Fruit fly (Drosophila melanogaster): ENCODE results near the gene Mip.
A peak's percentile ranks its signal among the peaks of the same experiment; 100 is the strongest.

The Mip gene

dm6 chr3L:17386612-17387382 lies 37.3 kb upstream of the Mip start:
- TF ChIP-seq CG32121 (GFP tag; IDR thresholded peaks at IDR 0.05), result no peak
- no peak for TF ChIP-seq Pif1B (GFP tag; optimal IDR thresholded peaks at IDR 0.05)
- no peak for TF ChIP-seq CG13204 (GFP tag; optimal IDR thresholded peaks at IDR 0.05)
- TF ChIP-seq CG14655 (GFP tag; optimal IDR thresholded peaks at IDR 0.05), result no peak
- no peak for TF ChIP-seq CG4496 (GFP tag; IDR thresholded peaks at IDR 0.05)
- TF ChIP-seq CG8159 (tag; optimal IDR thresholded peaks at IDR 0.05), result no peak
- TF ChIP-seq Pif1A (GFP tag; optimal IDR thresholded peaks at IDR 0.05), result no peak
- TF ChIP-seq CG12605 (GFP tag; IDR thresholded peaks at IDR 0.05), result no peak
- TF ChIP-seq CG9948 (tag; optimal IDR thresholded peaks at IDR 0.05), result no peak
- TF ChIP-seq Ets98B (GFP tag; IDR thresholded peaks at IDR 0.05), result no peak
- TF ChIP-seq D1 (tag; optimal IDR thresholded peaks at IDR 0.05), result no peak
- TF ChIP-seq gl (tag; optimal IDR thresholded peaks at IDR 0.05), result no peak
- no peak for TF ChIP-seq Snoo (tag; optimal IDR thresholded peaks at IDR 0.05)
- no peak for TF ChIP-seq CG17806 (tag; optimal IDR thresholded peaks at IDR 0.05)
- no peak for TF ChIP-seq CG15710 (tag; optimal IDR thresholded peaks at IDR 0.05)
- TF ChIP-seq rn (GFP tag; IDR thresholded peaks at IDR 0.05), result no peak
- TF ChIP-seq CG8301 (tag; optimal IDR thresholded peaks at IDR 0.05), result no peak
- TF ChIP-seq CG34367 (tag; optimal IDR thresholded peaks at IDR 0.05), result no peak
- no peak for TF ChIP-seq EcR (GFP tag; optimal IDR thresholded peaks at IDR 0.05)
- TF ChIP-seq CG10348 (GFP tag; IDR thresholded peaks at IDR 0.05), result no peak

DNA sequence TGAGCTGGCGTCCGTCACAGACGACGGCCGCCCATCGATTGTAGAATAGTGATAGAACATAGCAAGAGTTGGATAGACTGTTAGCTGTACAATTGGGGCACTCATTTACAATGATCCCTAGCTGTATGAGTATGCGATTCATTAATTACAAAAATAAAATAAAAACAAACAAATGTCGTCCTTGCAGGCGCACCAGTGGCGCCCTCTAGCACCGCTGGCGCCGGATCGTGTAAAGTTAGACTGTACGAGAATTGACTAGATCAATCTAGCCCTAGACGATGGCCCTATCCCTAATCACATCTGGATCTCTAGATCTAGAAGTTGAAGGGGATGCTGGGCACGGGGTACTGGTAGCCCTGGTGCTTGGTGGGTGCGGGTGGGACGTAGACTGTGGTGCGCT lies 34.2 kb upstream of the Mip start:
- no peak for TF ChIP-seq Pif1B (GFP tag; optimal IDR thresholded peaks at IDR 0.05)
- TF ChIP-seq rn (GFP tag; IDR thresholded peaks at IDR 0.05), result no peak
- TF ChIP-seq gl (tag; optimal IDR thresholded peaks at IDR 0.05), result no peak
- TF ChIP-seq CG14655 (GFP tag; optimal IDR thresholded peaks at IDR 0.05), result no peak
- TF ChIP-seq CG8159 (tag; optimal IDR thresholded peaks at IDR 0.05), result no peak
- TF ChIP-seq CG12605 (GFP tag; IDR thresholded peaks at IDR 0.05), result no peak
- TF ChIP-seq Snoo (tag; optimal IDR thresholded peaks at IDR 0.05), result no peak
- TF ChIP-seq CG15710 (tag; optimal IDR thresholded peaks at IDR 0.05), result no peak
- no peak for TF ChIP-seq Ets98B (GFP tag; IDR thresholded peaks at IDR 0.05)
- TF ChIP-seq CG34367 (tag; optimal IDR thresholded peaks at IDR 0.05), result no peak
- no peak for TF ChIP-seq EcR (GFP tag; optimal IDR thresholded peaks at IDR 0.05)
- TF ChIP-seq fd96Ca (GFP tag; IDR thresholded peaks at IDR 0.05), result no peak
- no peak for TF ChIP-seq CG32121 (GFP tag; IDR thresholded peaks at IDR 0.05)
- no peak for TF ChIP-seq CG4496 (GFP tag; IDR thresholded peaks at IDR 0.05)
- TF ChIP-seq CG13204 (GFP tag; optimal IDR thresholded peaks at IDR 0.05), result no peak
- TF ChIP-seq CG9948 (tag; optimal IDR thresholded peaks at IDR 0.05), result no peak
- no peak for TF ChIP-seq CG8301 (tag; optimal IDR thresholded peaks at IDR 0.05)

DNA sequence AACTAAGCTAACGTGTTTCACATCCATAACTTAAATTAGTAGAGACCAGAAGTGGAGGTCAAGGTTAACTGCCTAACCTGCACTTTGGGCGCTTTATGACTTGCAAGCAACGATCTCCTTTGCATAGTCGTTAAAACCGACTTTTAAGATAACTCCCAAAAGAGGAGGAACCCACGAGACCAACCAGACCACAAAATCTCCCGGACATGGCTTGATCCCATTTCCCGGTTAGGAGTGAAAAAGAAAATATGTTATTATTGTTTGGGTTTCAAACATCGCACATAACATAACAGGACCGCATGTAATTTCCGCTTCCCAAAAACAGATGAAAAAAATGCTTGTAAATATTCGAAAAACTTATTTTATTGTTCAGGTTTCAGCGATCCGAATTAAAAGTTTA lies 33.8 kb upstream of the Mip start:
- TF ChIP-seq CG10348 (GFP tag; IDR thresholded peaks at IDR 0.05) (no peak), CG12605 (GFP tag; IDR thresholded peaks at IDR 0.05) (no peak), CG4496 (GFP tag; IDR thresholded peaks at IDR 0.05) (no peak), EcR (GFP tag; optimal IDR thresholded peaks at IDR 0.05) (no peak), D1 (tag; optimal IDR thresholded peaks at IDR 0.05) (no peak), CG17806 (tag; optimal IDR thresholded peaks at IDR 0.05) (no peak), CG13204 (GFP tag; optimal IDR thresholded peaks at IDR 0.05) (no peak), CG15710 (tag; optimal IDR thresholded peaks at IDR 0.05) (no peak), gl (tag; optimal IDR thresholded peaks at IDR 0.05) (no peak), Pif1B (GFP tag; optimal IDR thresholded peaks at IDR 0.05) (no peak), CG14655 (GFP tag; optimal IDR thresholded peaks at IDR 0.05) (no peak), CG8301 (tag; optimal IDR thresholded peaks at IDR 0.05) (no peak)

dm6 chr3L:17382628-17383027 lies 33.2 kb upstream of the Mip start, which contains the start of gene CG13728:
TSS of gene CG13728 (minus strand) at chr3L:17382728.
- TF ChIP-seq CG8159 (tag; optimal IDR thresholded peaks at IDR 0.05) (no peak), D1 (tag; optimal IDR thresholded peaks at IDR 0.05) (no peak), CG17806 (tag; optimal IDR thresholded peaks at IDR 0.05) (no peak), CG32121 (GFP tag; IDR thresholded peaks at IDR 0.05) (no peak), gl (tag; optimal IDR thresholded peaks at IDR 0.05) (no peak), rn (GFP tag; IDR thresholded peaks at IDR 0.05) (no peak), CG14655 (GFP tag; optimal IDR thresholded peaks at IDR 0.05) (no peak), EcR (GFP tag; optimal IDR thresholded peaks at IDR 0.05) (no peak)

dm6 chr3L:17381990-17382389 lies 32.5 kb upstream of the Mip start:
- no peak for TF ChIP-seq Ets98B (GFP tag; IDR thresholded peaks at IDR 0.05)
- TF ChIP-seq D1 (tag; optimal IDR thresholded peaks at IDR 0.05), result no peak
- TF ChIP-seq fd96Ca (GFP tag; IDR thresholded peaks at IDR 0.05), result no peak
- no peak for TF ChIP-seq gl (tag; optimal IDR thresholded peaks at IDR 0.05)
- no peak for TF ChIP-seq EcR (GFP tag; optimal IDR thresholded peaks at IDR 0.05)

DNA sequence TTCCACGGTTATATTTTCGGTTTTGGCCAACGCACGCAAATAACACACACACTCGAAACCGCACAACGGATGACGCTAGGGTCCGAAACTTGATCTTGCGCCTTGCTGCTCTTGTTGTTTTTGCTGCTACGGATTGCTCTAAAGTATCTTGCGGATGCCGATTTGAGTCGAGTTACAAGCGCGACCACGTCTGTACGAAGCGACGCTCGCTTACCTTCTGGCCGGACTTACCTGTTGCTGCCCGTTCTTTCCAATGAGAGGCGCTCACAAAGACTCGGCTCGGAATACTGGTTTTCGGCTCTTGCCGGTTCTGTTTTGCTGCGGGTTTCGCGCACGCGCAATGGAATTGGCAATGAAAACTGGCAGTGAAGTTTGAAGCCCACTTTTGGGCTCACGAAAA lies 29.8 kb upstream of the Mip start, which contains the start of gene Cad74A:
Gene Cad74A, minus strand, starts transcription at position 220 of the 400 bp plus-strand sequence.
- TF ChIP-seq fd96Ca (GFP tag; IDR thresholded peaks at IDR 0.05) (no peak), EcR (GFP tag; optimal IDR thresholded peaks at IDR 0.05) (peak; percentile 38), gl (tag; optimal IDR thresholded peaks at IDR 0.05) (no peak), Pif1B (GFP tag; optimal IDR thresholded peaks at IDR 0.05) (peak; percentile 38), CG13204 (GFP tag; optimal IDR thresholded peaks at IDR 0.05) (peak; percentile 35), CG8159 (tag; optimal IDR thresholded peaks at IDR 0.05) (no peak), Snoo (tag; optimal IDR thresholded peaks at IDR 0.05) (no peak), CG14655 (GFP tag; optimal IDR thresholded peaks at IDR 0.05) (no peak), CG34367 (tag; optimal IDR thresholded peaks at IDR 0.05) (no peak), CG4496 (GFP tag; IDR thresholded peaks at IDR 0.05) (peak; percentile 51; the same call in 2 of the 3 replicates), CG17806 (tag; optimal IDR thresholded peaks at IDR 0.05) (no peak), Ets98B (GFP tag; IDR thresholded peaks at IDR 0.05) (peak; percentile 58; the same call in 1 of the 2 replicates)
